Fruit fly (Drosophila melanogaster): ENCODE measurements around the gene CG10877.

The CG10877 gene

dm6 chr3R:20587630-20588479 is 24.0 kb upstream of the CG10877 start, which contains the start of gene Septin2 (continued):
- TF ChIP-seq CG10147 (GFP tag; optimal IDR thresholded peaks at IDR 0.05): peak; percentile 62
- peak; percentile 47 for TF ChIP-seq Deaf1 (tag; optimal IDR thresholded peaks at IDR 0.05)
- peak; percentile 35 for TF ChIP-seq Nf-YC (tag; optimal IDR thresholded peaks at IDR 0.05)
- peak; percentile 51 for TF ChIP-seq CG8089 (GFP tag; optimal IDR thresholded peaks at IDR 0.05)
- TF ChIP-seq CG11504 (tag; optimal IDR thresholded peaks at IDR 0.05): peak; percentile 91
- peak; percentile 88 for TF ChIP-seq gem (tag; optimal IDR thresholded peaks at IDR 0.05)
- TF ChIP-seq onecut (GFP tag; IDR thresholded peaks at IDR 0.05): peak; percentile 19; the same call in 1 of the 2 replicates
- TF ChIP-seq lov (optimal IDR thresholded peaks at IDR 0.05): no peak
- TF ChIP-seq lov (GFP tag; IDR thresholded peaks at IDR 0.05): 0 out of 3 replicates have a peak, but pooled peaks have one; percentile 21
- no peak for TF ChIP-seq Ets65A (GFP tag)
- no peak for TF ChIP-seq CG3995 (GFP tag; optimal IDR thresholded peaks at IDR 0.05)
- peak; percentile 55; the same call in 2 of the 3 replicates for TF ChIP-seq jigr1 (GFP tag; IDR thresholded peaks at IDR 0.05)
- TF ChIP-seq CG6272 (GFP tag; IDR thresholded peaks at IDR 0.05): peak; percentile 51; the same call in 1 of the 2 replicates
- no peak for TF ChIP-seq gro (GFP tag; optimal IDR thresholded peaks at IDR 0.05)
- TF ChIP-seq Fer3 (tag; optimal IDR thresholded peaks at IDR 0.05): peak; percentile 69
- peak; percentile 68 for TF ChIP-seq caup (GFP tag; optimal IDR thresholded peaks at IDR 0.05; ENCODE audit: severe bottlenecking)
- TF ChIP-seq Aef1 (GFP tag; IDR thresholded peaks at IDR 0.05): peak; percentile 38; the same call in 1 of the 3 replicates
- TF ChIP-seq pho (GFP tag; optimal IDR thresholded peaks at IDR 0.05): peak; percentile 46
- peak; percentile 70 for TF ChIP-seq row (GFP tag; IDR thresholded peaks at IDR 0.05)
- TF ChIP-seq Hr51 (GFP tag; optimal IDR thresholded peaks at IDR 0.05): peak; percentile 4 to 85
- peak; percentile 28; the same call in 1 of the 2 replicates for TF ChIP-seq CG32532 (GFP tag; IDR thresholded peaks at IDR 0.05)
- TF ChIP-seq Opbp (GFP tag; IDR thresholded peaks at IDR 0.05; ENCODE audit: partially characterized antibody): no peak
- TF ChIP-seq Dfd (GFP tag; optimal IDR thresholded peaks at IDR 0.05): no peak
- peak; percentile 87 for TF ChIP-seq nmo (GFP tag; optimal IDR thresholded peaks at IDR 0.05)
- TF ChIP-seq CG3281 (GFP tag; optimal IDR thresholded peaks at IDR 0.05): peak; percentile 80
- peak; percentile 88 for TF ChIP-seq tio (GFP tag; optimal IDR thresholded peaks at IDR 0.05)
- peak; percentile 55 for TF ChIP-seq tup (GFP tag; optimal IDR thresholded peaks at IDR 0.05)
- no peak for TF ChIP-seq oc (tag; optimal IDR thresholded peaks at IDR 0.05)
- no peak for TF ChIP-seq CG3847 (GFP tag; IDR thresholded peaks at IDR 0.05)
- TF ChIP-seq CG13123 (GFP tag; optimal IDR thresholded peaks at IDR 0.05): peak; percentile 23
- TF ChIP-seq vnd (GFP tag; IDR thresholded peaks at IDR 0.05; ENCODE audit: partially characterized antibody): no peak
- TF ChIP-seq CG14014 (GFP tag; IDR thresholded peaks at IDR 0.05): peak; percentile 38; the same call in 1 of the 2 replicates
- peak in 1 of 3 experiments; percentile 83 for TF ChIP-seq lola (GFP tag; optimal IDR thresholded peaks at IDR 0.05)
- TF ChIP-seq CG8944 (GFP tag; optimal IDR thresholded peaks at IDR 0.05): no peak
- TF ChIP-seq stc (GFP tag; IDR thresholded peaks at IDR 0.05): peak; percentile 71
- TF ChIP-seq CG9609 (GFP tag; optimal IDR thresholded peaks at IDR 0.05): peak; percentile 27

dm6 chr3R:20586409-20586808 is 22.5 kb upstream of the CG10877 start:
- TF ChIP-seq Ets65A (GFP tag): peak; percentile 55
- no peak for TF ChIP-seq CG14441 (GFP tag; IDR thresholded peaks at IDR 0.05)
- TF ChIP-seq chif (GFP tag; optimal IDR thresholded peaks at IDR 0.05): no peak
- TF ChIP-seq CG8478 (optimal IDR thresholded peaks at IDR 0.05): peak; percentile 57
- TF ChIP-seq Fer3 (tag; optimal IDR thresholded peaks at IDR 0.05): no peak
